Worm (Caenorhabditis elegans): Measurements from ENCODE around the gene F11D11.6.

- TF ChIP-seq nhr-237 (tag; optimal IDR thresholded peaks at IDR 0.05) (no peak), hlh-1 (tag; optimal IDR thresholded peaks at IDR 0.05) (no peak), snpc-4 (tag; optimal IDR thresholded peaks at IDR 0.05) (no peak), unc-62 (GFP tag; optimal IDR thresholded peaks at IDR 0.05) (no peak), bed-3 (GFP tag; optimal IDR thresholded peaks at IDR 0.05) (no peak), ces-1 (GFP tag; optimal IDR thresholded peaks at IDR 0.05) (no peak), sptf-1 (tag; optimal IDR thresholded peaks at IDR 0.05) (no peak), lsy-2 (tag; optimal IDR thresholded peaks at IDR 0.05) (no peak), blmp-1 (tag; optimal IDR thresholded peaks at IDR 0.05) (no peak), lin-32 (GFP tag; optimal IDR thresholded peaks at IDR 0.05) (no peak)
These were observed 23.5 kb downstream of the F11D11.6 start, which contains the start of gene asp-19 for ce11 chrV:18729324-18729924.
